Worm (Caenorhabditis elegans): Measurements from ENCODE around the gene lig-4.

- no peak for TF ChIP-seq nhr-85 (tag)
- no peak for TF ChIP-seq ceh-82 (tag; optimal IDR thresholded peaks at IDR 0.05)
- no peak for TF ChIP-seq nhr-76 (tag; optimal IDR thresholded peaks at IDR 0.05)
- no peak for TF ChIP-seq blmp-1 (tag; optimal IDR thresholded peaks at IDR 0.05)
- no peak for TF ChIP-seq ceh-63 (GFP tag; optimal IDR thresholded peaks at IDR 0.05)
- TF ChIP-seq nhr-47 (tag; optimal IDR thresholded peaks at IDR 0.05), result no peak
- TF ChIP-seq aly-2 (tag; optimal IDR thresholded peaks at IDR 0.05), result no peak
- TF ChIP-seq unc-62 (GFP tag; optimal IDR thresholded peaks at IDR 0.05), result no peak
- TF ChIP-seq snpc-4 (tag; optimal IDR thresholded peaks at IDR 0.05), result no peak
- no peak for TF ChIP-seq fkh-8 (tag; optimal IDR thresholded peaks at IDR 0.05)
- no peak for TF ChIP-seq nhr-71 (tag; optimal IDR thresholded peaks at IDR 0.05)
- TF ChIP-seq nhr-12 (tag; optimal IDR thresholded peaks at IDR 0.05), result no peak
- TF ChIP-seq lir-3 (tag; optimal IDR thresholded peaks at IDR 0.05; ENCODE audit: poor library complexity), result no peak
- no peak for TF ChIP-seq nhr-77 (tag; optimal IDR thresholded peaks at IDR 0.05)
These were observed 10.1 kb downstream of the lig-4 start for ce11 chrIII:7531385-7531784.
